Fruit fly (Drosophila melanogaster): ENCODE data around the gene ps.

DNA sequence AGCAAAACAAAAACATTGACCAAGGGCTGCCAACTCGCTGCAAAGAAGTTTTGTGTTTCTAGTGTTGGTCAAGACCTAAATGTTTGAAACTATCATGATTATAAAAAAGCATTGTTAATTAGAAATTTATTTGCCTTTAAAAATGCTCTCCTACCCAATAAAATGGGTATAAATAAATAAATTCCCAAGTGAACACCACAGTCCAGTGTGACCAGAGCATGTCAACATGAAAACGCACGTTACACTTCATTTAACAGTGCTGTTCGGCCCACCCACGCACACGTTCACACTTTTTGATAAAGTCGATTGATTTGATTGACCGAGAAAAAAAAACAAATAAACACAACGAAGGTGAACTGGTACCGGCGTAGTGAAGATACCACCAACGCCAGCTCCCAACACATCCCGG is 13.6 kb upstream of the ps start, which contains the start of the genes CG9356, BBIP1 and CG8135:
- no peak for TF ChIP-seq CG8478 (optimal IDR thresholded peaks at IDR 0.05)
- no peak for TF ChIP-seq CTCF (optimal IDR thresholded peaks at IDR 0.05)

All from S2 (cell line).